Fruit fly (Drosophila melanogaster): Measurements from ENCODE around the gene CG34112.

The CG34112 gene

dm6 chr3R:4387490-4387889 is 6.6 kb downstream of the CG34112 start, which contains the start of gene tub (continued):
- TF ChIP-seq tin (GFP tag; optimal IDR thresholded peaks at IDR 0.05) (peak; percentile 41), lola (GFP tag; optimal IDR thresholded peaks at IDR 0.05) (no peak), eve (GFP tag; optimal IDR thresholded peaks at IDR 0.05) (no peak), jigr1 (GFP tag; IDR thresholded peaks at IDR 0.05) (no peak; the same call in 2 of the 3 replicates), da (GFP tag; optimal IDR thresholded peaks at IDR 0.05) (peak; percentile 17), cg (GFP tag; optimal IDR thresholded peaks at IDR 0.05) (no peak), CG3163 (GFP tag; optimal IDR thresholded peaks at IDR 0.05) (no peak), ap (GFP tag; IDR thresholded peaks at IDR 0.05) (no peak), stc (GFP tag; IDR thresholded peaks at IDR 0.05) (no peak), Dek (tag; optimal IDR thresholded peaks at IDR 0.05) (no peak), CG4854 (GFP tag; optimal IDR thresholded peaks at IDR 0.05) (no peak), btn (GFP tag; optimal IDR thresholded peaks at IDR 0.05) (no peak), h (optimal IDR thresholded peaks at IDR 0.05) (no peak), wor (GFP tag; IDR thresholded peaks at IDR 0.05) (no peak), CG10565 (GFP tag; optimal IDR thresholded peaks at IDR 0.05) (no peak), insv (GFP tag; optimal IDR thresholded peaks at IDR 0.05) (peak in 1 of 2 experiments; percentile 8), croc (GFP tag; conservative IDR thresholded peaks at IDR 0.05) (no peak), CG8359 (GFP tag; optimal IDR thresholded peaks at IDR 0.05; ENCODE audit: borderline replicate concordance) (no peak), gfzf (GFP tag; optimal IDR thresholded peaks at IDR 0.05) (peak; percentile 83), wek (GFP tag; optimal IDR thresholded peaks at IDR 0.05) (peak; percentile 98), Ets65A (GFP tag) (no peak), C15 (GFP tag; IDR thresholded peaks at IDR 0.05) (no peak), Eip74EF (GFP tag; optimal IDR thresholded peaks at IDR 0.05) (peak in 1 of 2 experiments; percentile 29), CG3065 (GFP tag; optimal IDR thresholded peaks at IDR 0.05) (peak; percentile 5), CG16815 (GFP tag; optimal IDR thresholded peaks at IDR 0.05) (no peak), grau (tag; optimal IDR thresholded peaks at IDR 0.05) (peak; percentile 50), CG7963 (GFP tag; IDR thresholded peaks at IDR 0.05; ENCODE audit: partially characterized antibody) (no peak), amos (GFP tag; IDR thresholded peaks at IDR 0.05; ENCODE audit: partially characterized antibody) (peak; percentile 36; the same call in 1 of the 2 replicates), CG2199 (GFP tag; IDR thresholded peaks at IDR 0.05) (peak; percentile 62; the same call in 2 of the 3 replicates), bigmax (GFP tag; optimal IDR thresholded peaks at IDR 0.05) (no peak), Hsf (GFP tag; optimal IDR thresholded peaks at IDR 0.05) (peak; percentile 48), dm (GFP tag; optimal IDR thresholded peaks at IDR 0.05) (peak; percentile 33), CG17186 (GFP tag; optimal IDR thresholded peaks at IDR 0.05) (peak; percentile 38), CG10267 (tag; optimal IDR thresholded peaks at IDR 0.05) (peak; percentile 53), Hr39 (optimal IDR thresholded peaks at IDR 0.05) (no peak), bcd (GFP tag; optimal IDR thresholded peaks at IDR 0.05) (no peak), CG14014 (GFP tag; IDR thresholded peaks at IDR 0.05) (peak; percentile 40; the same call in 1 of the 2 replicates), CG7745 (tag; optimal IDR thresholded peaks at IDR 0.05) (no peak), Fer2 (tag; optimal IDR thresholded peaks at IDR 0.05) (no peak), trh (GFP tag; optimal IDR thresholded peaks at IDR 0.05) (no peak), Aef1 (GFP tag; IDR thresholded peaks at IDR 0.05) (no peak), ac (GFP tag; optimal IDR thresholded peaks at IDR 0.05) (no peak), CG3995 (GFP tag; optimal IDR thresholded peaks at IDR 0.05) (peak; percentile 6), Fer3 (tag; optimal IDR thresholded peaks at IDR 0.05) (no peak), sqz (GFP tag; optimal IDR thresholded peaks at IDR 0.05) (no peak), Opbp (GFP tag; IDR thresholded peaks at IDR 0.05; ENCODE audit: partially characterized antibody) (no peak), CG15601 (tag; optimal IDR thresholded peaks at IDR 0.05) (no peak), dimm (GFP tag; IDR thresholded peaks at IDR 0.05) (no peak), CG13296 (GFP tag; optimal IDR thresholded peaks at IDR 0.05) (peak; percentile 23), CG42726 (GFP tag; IDR thresholded peaks at IDR 0.05; ENCODE audit: partially characterized antibody) (no peak), tna (GFP tag; IDR thresholded peaks at IDR 0.05; ENCODE audit: partially characterized antibody) (no peak), CG8478 (optimal IDR thresholded peaks at IDR 0.05) (no peak)
